Worm (Caenorhabditis elegans) whole organism, L3 larva: ENCODE data around the gene F46G11.4.

Experiments used
- ceh-28 ChIP-seq: fragments of 150-350 bp; optimal IDR thresholded peaks from 2 replicates; lab custom pipeline; 2014; ENCODE audit warnings: missing biosample characterization, missing genetic modification reagents, missing genetic modification characterization
- fos-1 ChIP-seq: fragments of 150-350 bp; optimal IDR thresholded peaks from 2 replicates; lab custom pipeline; 2014; ENCODE audit warnings: missing biosample characterization, missing genetic modification characterization
- lin-15B ChIP-seq: fragments of 150-350 bp; optimal IDR thresholded peaks from 2 replicates; lab custom pipeline; 2014; ENCODE audit warnings: missing biosample characterization, missing genetic modification characterization
- nhr-23 ChIP-seq: fragments of 150-350 bp; optimal IDR thresholded peaks from 2 replicates; lab custom pipeline; 2014; ENCODE audit warnings: missing biosample characterization, missing genetic modification reagents, missing genetic modification characterization
- nhr-25 ChIP-seq: sonication (generic microtip); optimal IDR thresholded peaks from 2 replicates; lab custom pipeline; 2017; ENCODE audit warnings: missing biosample characterization, missing genetic modification characterization
- nhr-28 ChIP-seq: fragments of 150-350 bp; optimal IDR thresholded peaks from 2 replicates; lab custom pipeline; 2014; ENCODE audit warnings: missing biosample characterization, missing genetic modification characterization
- pqm-1 ChIP-seq: fragments of 150-350 bp; optimal IDR thresholded peaks from 2 replicates; lab custom pipeline; 2017; ENCODE audit warnings: missing biosample characterization, missing genetic modification characterization, inconsistent platforms

ce11 chrX:5821842-5822241, 23.3 kb upstream of the F46G11.4 start, which contains the start of gene hbl-1:
- no peak for TF ChIP-seq pqm-1 (tag; lab: Kevin White, UChicago)
- TF ChIP-seq ceh-28 (tag; lab: Kevin White, UChicago), result no peak
- no peak for TF ChIP-seq fos-1 (tag; lab: Kevin White, UChicago)
- no peak for TF ChIP-seq lin-15B (tag; lab: Kevin White, UChicago)
- no peak for TF ChIP-seq nhr-28 (tag; lab: Kevin White, UChicago)
- no peak for TF ChIP-seq nhr-23 (tag; lab: Kevin White, UChicago)
- no peak for TF ChIP-seq nhr-25 (tag; lab: Kevin White, UChicago)
